Fruit fly (Drosophila melanogaster): ENCODE data around the gene CG12219.

Gene CG12219

DNA sequence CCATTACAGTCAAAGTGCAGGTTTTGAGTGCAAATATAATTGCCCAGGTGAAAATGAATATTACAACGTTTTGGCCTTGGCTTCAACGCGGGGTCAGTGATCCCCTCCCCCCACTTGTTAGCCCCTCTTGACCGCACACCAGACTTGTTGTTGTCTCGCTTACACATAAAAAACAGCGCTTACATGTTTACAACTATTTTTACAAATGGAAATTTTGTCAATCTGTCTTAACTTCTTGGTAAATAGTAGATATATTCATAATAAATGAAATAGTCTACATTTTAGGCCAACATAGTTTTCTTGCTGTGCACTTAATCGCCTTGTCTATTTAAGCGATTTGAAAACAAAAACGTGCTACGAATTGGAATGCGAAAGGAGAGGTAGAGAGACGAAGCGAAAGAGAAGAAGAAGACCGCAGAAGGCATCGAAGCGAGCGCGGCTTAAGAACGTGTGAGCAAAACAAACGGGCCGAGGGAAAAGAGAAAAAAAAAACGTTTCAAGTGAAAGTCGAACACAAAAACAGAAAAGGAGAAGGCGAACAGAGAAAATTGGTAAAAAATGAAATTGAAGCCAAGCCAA is 39.0 kb upstream of the CG12219 start (continued):
- TF ChIP-seq CG13624 (GFP tag; optimal IDR thresholded peaks at IDR 0.05) (peak; percentile 22), psq (GFP tag; optimal IDR thresholded peaks at IDR 0.05) (peak; percentile 93), CG8388 (GFP tag; optimal IDR thresholded peaks at IDR 0.05) (peak; percentile 48), YL-1 (GFP tag; optimal IDR thresholded peaks at IDR 0.05) (no peak), CG8478 (optimal IDR thresholded peaks at IDR 0.05) (no peak), CG11560 (tag; IDR thresholded peaks at IDR 0.05) (no peak), Mes4 (GFP tag; optimal IDR thresholded peaks at IDR 0.05) (no peak), Kr (GFP tag; optimal IDR thresholded peaks at IDR 0.05) (no peak), CG4360 (GFP tag; IDR thresholded peaks at IDR 0.05) (peak; percentile 43; the same call in 1 of the 2 replicates), Sin3A (optimal IDR thresholded peaks at IDR 0.05) (no peak), mld (GFP tag; IDR thresholded peaks at IDR 0.05; ENCODE audit: partially characterized antibody) (no peak), CG31441 (GFP tag; IDR thresholded peaks at IDR 0.05) (no peak), CG6254 (GFP tag; optimal IDR thresholded peaks at IDR 0.05) (no peak), CG15269 (tag; optimal IDR thresholded peaks at IDR 0.05) (peak; percentile 59), lbe (GFP tag; optimal IDR thresholded peaks at IDR 0.05) (no peak), gsb (GFP tag; IDR thresholded peaks at IDR 0.05) (no peak), CG3847 (GFP tag; IDR thresholded peaks at IDR 0.05) (peak; percentile 45), gfzf (GFP tag; optimal IDR thresholded peaks at IDR 0.05) (no peak), CG10147 (GFP tag; optimal IDR thresholded peaks at IDR 0.05) (peak; percentile 16), Xbp1 (GFP tag; optimal IDR thresholded peaks at IDR 0.05) (peak; percentile 52), Gsc (GFP tag; IDR thresholded peaks at IDR 0.05) (0 out of 2 replicates have a peak, but pooled peaks have one; percentile 18), GATAe (GFP tag; conservative IDR thresholded peaks at IDR 0.05) (no peak), CG15073 (GFP tag; optimal IDR thresholded peaks at IDR 0.05) (no peak), corto (GFP tag; optimal IDR thresholded peaks at IDR 0.05) (no peak), CG12236 (GFP tag; optimal IDR thresholded peaks at IDR 0.05) (no peak), Hr51 (GFP tag; optimal IDR thresholded peaks at IDR 0.05) (peak in 1 of 2 experiments; percentile 53), CG1233 (GFP tag; optimal IDR thresholded peaks at IDR 0.05) (peak; percentile 14), cg (GFP tag; optimal IDR thresholded peaks at IDR 0.05) (no peak), CG16813 (GFP tag; IDR thresholded peaks at IDR 0.05; ENCODE audit: partially characterized antibody) (no peak), CG6683 (GFP tag; optimal IDR thresholded peaks at IDR 0.05) (peak; percentile 10), Hmr (GFP tag; optimal IDR thresholded peaks at IDR 0.05) (peak; percentile 13), CG32767 (GFP tag; IDR thresholded peaks at IDR 0.05) (peak; percentile 66; the same call in 1 of the 2 replicates), CG2202 (tag; optimal IDR thresholded peaks at IDR 0.05) (no peak), CG13123 (GFP tag; optimal IDR thresholded peaks at IDR 0.05) (no peak), HLH4C (GFP tag; IDR thresholded peaks at IDR 0.05; ENCODE audit: partially characterized antibody) (no peak), CG12659 (GFP tag; optimal IDR thresholded peaks at IDR 0.05) (no peak), CG14014 (GFP tag; IDR thresholded peaks at IDR 0.05) (peak; percentile 48; the same call in 1 of the 2 replicates), E2f1 (GFP tag; IDR thresholded peaks at IDR 0.05) (peak; percentile 66), CG14860 (GFP tag; IDR thresholded peaks at IDR 0.05; ENCODE audit: partially characterized antibody) (no peak), CG18476 (GFP tag; optimal IDR thresholded peaks at IDR 0.05) (peak; percentile 29), fd3F (GFP tag; optimal IDR thresholded peaks at IDR 0.05) (peak; percentile 20), CG15514 (GFP tag; optimal IDR thresholded peaks at IDR 0.05) (peak; percentile 9), CG12071 (GFP tag; optimal IDR thresholded peaks at IDR 0.05) (peak; percentile 38), ash1 (GFP tag; optimal IDR thresholded peaks at IDR 0.05) (no peak), slbo (GFP tag; IDR thresholded peaks at IDR 0.05) (peak; percentile 77), bsh (GFP tag; optimal IDR thresholded peaks at IDR 0.05) (peak in 1 of 2 experiments; percentile 73), Nf-YB (GFP tag; optimal IDR thresholded peaks at IDR 0.05) (no peak), ro (GFP tag; IDR thresholded peaks at IDR 0.05) (no peak), CG32532 (GFP tag; IDR thresholded peaks at IDR 0.05) (peak; percentile 73), Antp (GFP tag; optimal IDR thresholded peaks at IDR 0.05) (peak; percentile 3)
